Fruit fly (Drosophila melanogaster) whole organism, embryonic: ENCODE results near the gene CG1309.

Experiments used
- Atf6 ChIP-seq: fragments of 200-800 bp; sonication (Bioruptor generic); IDR thresholded peaks from 2 replicates; pipeline ENCODE4 v1.3.6; 2022; ENCODE audit warnings: missing biosample characterization, missing genetic modification characterization
- BEAF-32 ChIP-seq: fragments of 200-800 bp; sonication (Bioruptor generic); optimal IDR thresholded peaks from 3 replicates; lab custom pipeline; 2017; ENCODE audit warnings: missing biosample characterization, missing genetic modification characterization, mild to moderate bottlenecking, moderate library complexity, missing genetic modification reagents
- CG11093 ChIP-seq: fragments of 200-800 bp; sonication (Bioruptor generic); IDR thresholded peaks from 3 replicates; pipeline ENCODE4 v1.3.6; 2022; ENCODE audit warnings: missing biosample characterization, missing genetic modification characterization
- CG12071 ChIP-seq: fragments of 200-800 bp; sonication (Bioruptor generic); optimal IDR thresholded peaks from 3 replicates; lab custom pipeline; 2018; ENCODE audit warnings: missing biosample characterization, mild to moderate bottlenecking, missing genetic modification characterization
- CG12659 ChIP-seq: fragments of 200-800 bp; sonication (Bioruptor generic); optimal IDR thresholded peaks from 3 replicates; lab custom pipeline; 2017; ENCODE audit warnings: mild to moderate bottlenecking, missing biosample characterization, missing genetic modification reagents, missing genetic modification characterization
- CG12744 ChIP-seq: fragments of 200-800 bp; sonication (Bioruptor generic); optimal IDR thresholded peaks from 2 replicates; lab custom pipeline; 2016; ENCODE audit warnings: missing biosample characterization, missing genetic modification characterization
- CG14441 ChIP-seq: fragments of 200-800 bp; sonication (Bioruptor generic); IDR thresholded peaks from 2 replicates; pipeline ENCODE4 v1.3.6; 2022; ENCODE audit warnings: missing biosample characterization, missing genetic modification characterization
- CG14860 ChIP-seq: fragments of 200-800 bp; sonication (Bioruptor generic); IDR thresholded peaks from 3 replicates; pipeline ENCODE4 v1.3.6; 2022; ENCODE audit warnings: missing biosample characterization, missing genetic modification characterization; ENCODE audit not compliant: partially characterized antibody
- CG1602 ChIP-seq: fragments of 200-800 bp; sonication (Bioruptor generic); optimal IDR thresholded peaks from 3 replicates; lab custom pipeline; 2016; ENCODE audit warnings: missing biosample characterization, missing genetic modification characterization
- CG16815 ChIP-seq: fragments of 200-800 bp; sonication (Bioruptor generic); optimal IDR thresholded peaks from 3 replicates; lab custom pipeline; 2017; ENCODE audit warnings: missing biosample characterization, mild to moderate bottlenecking, missing genetic modification characterization
- CG17359 ChIP-seq: fragments of 200-800 bp; sonication (Bioruptor generic); optimal IDR thresholded peaks from 3 replicates; lab custom pipeline; 2018; ENCODE audit warnings: missing biosample characterization, mild to moderate bottlenecking, missing genetic modification characterization, moderate library complexity
- CG17829 ChIP-seq: fragments of 200-800 bp; optimal IDR thresholded peaks from 2 replicates; lab custom pipeline; 2019; ENCODE audit warnings: missing biosample characterization, mild to moderate bottlenecking, missing genetic modification characterization, moderate library complexity
- CG2129 ChIP-seq: fragments of 200-800 bp; sonication (Bioruptor generic); IDR thresholded peaks from 2 replicates; pipeline ENCODE4 v1.3.6; 2022; ENCODE audit warnings: missing biosample characterization, missing genetic modification characterization; ENCODE audit not compliant: partially characterized antibody
- CG2875 ChIP-seq: fragments of 200-800 bp; sonication (Bioruptor generic); optimal IDR thresholded peaks from 2 replicates; lab custom pipeline; 2017; ENCODE audit warnings: missing biosample characterization, mild to moderate bottlenecking, missing genetic modification characterization, missing genetic modification reagents
- CG31441 ChIP-seq: fragments of 200-800 bp; sonication (Bioruptor generic); IDR thresholded peaks from 2 replicates; pipeline ENCODE4 v1.3.6; 2022; ENCODE audit warnings: missing biosample characterization, missing genetic modification characterization
- CG6175 ChIP-seq: fragments of 200-800 bp; sonication (Bioruptor generic); IDR thresholded peaks from 3 replicates; pipeline ENCODE4 v1.3.6; 2022; ENCODE audit warnings: missing biosample characterization, missing genetic modification characterization
- CG6791 ChIP-seq: fragments of 200-800 bp; sonication (Bioruptor generic); IDR thresholded peaks from 3 replicates; pipeline ENCODE4 v1.3.6; 2022; ENCODE audit warnings: missing biosample characterization, missing genetic modification characterization; ENCODE audit not compliant: partially characterized antibody
- CG7786 ChIP-seq: fragments of 200-800 bp; sonication (Bioruptor generic); optimal IDR thresholded peaks from 2 replicates; lab custom pipeline; 2016; ENCODE audit warnings: missing biosample characterization, missing genetic modification characterization
- CG8388 ChIP-seq: fragments of 200-800 bp; sonication (Bioruptor generic); optimal IDR thresholded peaks from 2 replicates; lab custom pipeline; 2019; ENCODE audit warnings: missing biosample characterization, mild to moderate bottlenecking, missing genetic modification characterization, moderate library complexity
- Chrac-16 ChIP-seq: fragments of 200-800 bp; sonication (Bioruptor generic); optimal IDR thresholded peaks from 3 replicates; lab custom pipeline; 2016; ENCODE audit warnings: missing biosample characterization, missing genetic modification characterization
- D19B ChIP-seq: fragments of 200-800 bp; sonication (Bioruptor generic); optimal IDR thresholded peaks from 2 replicates; lab custom pipeline; 2017; ENCODE audit warnings: missing biosample characterization, mild to moderate bottlenecking, missing genetic modification characterization
- Dfd ChIP-seq, 2 experiments: fragments of >200 bp; optimal IDR thresholded peaks; 2 replicates each; lab custom pipeline; 2017; ENCODE audit warnings: missing biosample characterization in 2 of 2, missing genetic modification characterization in 2 of 2
- Ets97D ChIP-seq: fragments of 200-800 bp; sonication (Bioruptor generic); optimal IDR thresholded peaks from 3 replicates; lab custom pipeline; 2016; ENCODE audit warnings: missing biosample characterization, missing genetic modification characterization
- GATAe ChIP-seq: fragments of 200-800 bp; sonication (Bioruptor generic); conservative IDR thresholded peaks from 2 replicates; pipeline ENCODE4 v1.3.6; 2022; ENCODE audit warnings: missing biosample characterization, missing genetic modification characterization
- Gsc ChIP-seq: fragments of 200-800 bp; sonication (Bioruptor generic); IDR thresholded peaks from 2 replicates; pipeline ENCODE4 v1.3.6; 2022; ENCODE audit warnings: missing biosample characterization, missing genetic modification characterization
- Gug ChIP-seq: fragments of 200-800 bp; sonication (Bioruptor generic); IDR thresholded peaks from 4 replicates; pipeline ENCODE4 v1.3.6; 2022; ENCODE audit warnings: missing biosample characterization, missing genetic modification characterization
- H15 ChIP-seq: fragments of 200-800 bp; sonication (Bioruptor generic); IDR thresholded peaks from 3 replicates; pipeline ENCODE4 v1.3.6; 2022; ENCODE audit warnings: missing biosample characterization, missing genetic modification characterization
- H2.0 ChIP-seq: fragments of 200-800 bp; sonication (Bioruptor generic); IDR thresholded peaks from 2 replicates; pipeline ENCODE4 v1.3.6; 2022; ENCODE audit warnings: missing biosample characterization, missing genetic modification characterization
- HLH54F ChIP-seq: fragments of 200-800 bp; sonication (Bioruptor generic); optimal IDR thresholded peaks from 3 replicates; lab custom pipeline; 2016; ENCODE audit warnings: missing biosample characterization, missing genetic modification characterization
- Hsf ChIP-seq: fragments of 200-800 bp; sonication (Bioruptor generic); optimal IDR thresholded peaks from 3 replicates; lab custom pipeline; 2016; ENCODE audit warnings: missing biosample characterization, missing genetic modification characterization
- Optix ChIP-seq: fragments of 200-800 bp; sonication (Bioruptor generic); IDR thresholded peaks from 3 replicates; pipeline ENCODE4 v1.3.6; 2022; ENCODE audit warnings: missing biosample characterization, missing genetic modification characterization
- PHDP ChIP-seq: fragments of 200-800 bp; sonication (Bioruptor generic); optimal IDR thresholded peaks from 3 replicates; lab custom pipeline; 2018; ENCODE audit warnings: missing biosample characterization, mild to moderate bottlenecking, missing genetic modification characterization, moderate library complexity
- Ptx1 ChIP-seq: fragments of 200-800 bp; sonication (Bioruptor generic); IDR thresholded peaks from 2 replicates; pipeline ENCODE4 v1.3.6; 2022; ENCODE audit warnings: missing biosample characterization, missing genetic modification characterization
- Sry-β ChIP-seq: fragments of 200-800 bp; sonication (Bioruptor generic); optimal IDR thresholded peaks from 2 replicates; lab custom pipeline; 2018; ENCODE audit warnings: missing biosample characterization, mild to moderate bottlenecking, missing genetic modification characterization, moderate library complexity
- Usf ChIP-seq: fragments of 200-800 bp; sonication (Bioruptor generic); optimal IDR thresholded peaks from 2 replicates; lab custom pipeline; 2017; ENCODE audit warnings: missing genotype, missing biosample characterization, missing genetic modification characterization
- amos ChIP-seq: fragments of 200-800 bp; sonication (Bioruptor generic); IDR thresholded peaks from 2 replicates; pipeline ENCODE4 v1.3.6; 2022; ENCODE audit warnings: missing biosample characterization, missing genetic modification characterization; ENCODE audit not compliant: partially characterized antibody
- cg ChIP-seq: fragments of 200-800 bp; sonication (Bioruptor generic); optimal IDR thresholded peaks from 3 replicates; lab custom pipeline; 2019; ENCODE audit warnings: missing biosample characterization, mild to moderate bottlenecking, missing genetic modification characterization, moderate library complexity
- ci ChIP-seq: fragments of 200-800 bp; sonication (Bioruptor generic); IDR thresholded peaks from 3 replicates; pipeline ENCODE4 v1.3.6; 2022; ENCODE audit warnings: missing biosample characterization, missing genetic modification characterization
- crol ChIP-seq: fragments of 200-800 bp; sonication (Bioruptor generic); IDR thresholded peaks from 2 replicates; pipeline ENCODE4 v1.3.6; 2022; ENCODE audit warnings: missing biosample characterization, missing genetic modification characterization
- dpn ChIP-seq, 2 experiments: fragments of 200-800 bp; sonication (Bioruptor generic); optimal IDR thresholded peaks; 3 replicates each; lab custom pipeline; 2016; ENCODE audit warnings: missing biosample characterization in 2 of 2, missing genetic modification characterization in 2 of 2
- gro ChIP-seq: fragments of 200-800 bp; sonication (Bioruptor generic); optimal IDR thresholded peaks from 2 replicates; lab custom pipeline; 2016; ENCODE audit warnings: missing biosample characterization, missing genetic modification characterization
- repo ChIP-seq: fragments of 200-800 bp; sonication (Bioruptor generic); optimal IDR thresholded peaks from 2 replicates; lab custom pipeline; 2016; ENCODE audit warnings: missing biosample characterization, missing genetic modification characterization
- salm ChIP-seq: fragments of 200-800 bp; sonication (Bioruptor generic); optimal IDR thresholded peaks from 2 replicates; lab custom pipeline; 2018; ENCODE audit warnings: missing biosample characterization, mild to moderate bottlenecking, missing genetic modification characterization
- slbo ChIP-seq: fragments of 200-800 bp; sonication (Bioruptor generic); IDR thresholded peaks from 2 replicates; pipeline ENCODE4 v1.3.6; 2022; ENCODE audit warnings: missing biosample characterization, missing genetic modification characterization
- sqz ChIP-seq: fragments of 200-800 bp; sonication (Bioruptor generic); optimal IDR thresholded peaks from 3 replicates; lab custom pipeline; 2018; ENCODE audit warnings: missing biosample characterization, mild to moderate bottlenecking, missing genetic modification characterization
- stc ChIP-seq: fragments of 200-800 bp; sonication (Bioruptor generic); IDR thresholded peaks from 2 replicates; pipeline ENCODE4 v1.3.6; 2022; ENCODE audit warnings: missing biosample characterization, missing genetic modification characterization
- tgo ChIP-seq: fragments of 200-800 bp; sonication (Bioruptor generic); IDR thresholded peaks from 3 replicates; pipeline ENCODE4 v1.3.6; 2022; ENCODE audit warnings: missing biosample characterization, missing genetic modification characterization
- tin ChIP-seq: fragments of 200-800 bp; sonication (Bioruptor generic); optimal IDR thresholded peaks from 3 replicates; lab custom pipeline; 2016; ENCODE audit warnings: missing biosample characterization, missing genetic modification characterization
- twi ChIP-seq: fragments of 200-800 bp; optimal IDR thresholded peaks from 2 replicates; lab custom pipeline; 2019; ENCODE audit warnings: missing biosample characterization, mild to moderate bottlenecking, missing genetic modification characterization, moderate library complexity
- unc-4 ChIP-seq: fragments of 200-800 bp; sonication (Bioruptor generic); IDR thresholded peaks from 2 replicates; pipeline ENCODE4 v1.3.6; 2022; ENCODE audit warnings: missing biosample characterization, missing genetic modification characterization; ENCODE audit not compliant: partially characterized antibody
- zfh1 ChIP-seq: fragments of 200-800 bp; sonication (Bioruptor generic); IDR thresholded peaks from 3 replicates; pipeline ENCODE4 v1.3.6; 2022; ENCODE audit warnings: missing biosample characterization, missing genetic modification characterization

The CG1309 gene

dm6 chr3L:4231401-4232014 is 27.7 kb upstream of the CG1309 start (continued):
- no peak for TF ChIP-seq Ets97D (GFP tag; lab: Kevin White, UChicago)
- TF ChIP-seq stc (GFP tag; lab: Robert Waterston, UW), result no peak
- no peak for TF ChIP-seq unc-4 (GFP tag; lab: Robert Waterston, UW)
- no peak for TF ChIP-seq CG14860
- 0 out of 3 replicates have a peak, but pooled peaks have one; percentile 21 for TF ChIP-seq ci (GFP tag; lab: Robert Waterston, UW)
- no peak for TF ChIP-seq CG16815 (GFP tag; lab: Kevin White, UChicago)
- TF ChIP-seq CG31441 (GFP tag; lab: Robert Waterston, UW), result no peak
- no peak for TF ChIP-seq CG1602 (GFP tag; lab: Kevin White, UChicago)
- TF ChIP-seq H15 (GFP tag; lab: Robert Waterston, UW), result no peak
- no peak for TF ChIP-seq Chrac-16 (GFP tag; lab: Kevin White, UChicago)
- TF ChIP-seq CG12659 (GFP tag; lab: Kevin White, UChicago), result no peak
- TF ChIP-seq repo, result no peak
- no peak for TF ChIP-seq BEAF-32
- TF ChIP-seq CG12744 (GFP tag; lab: Kevin White, UChicago), result no peak
- no peak for TF ChIP-seq CG17829
- TF ChIP-seq sqz (GFP tag; lab: Kevin White, UChicago), result no peak
- no peak for TF ChIP-seq GATAe (GFP tag; lab: Robert Waterston, UW)
- TF ChIP-seq Optix (GFP tag; lab: Robert Waterston, UW), result no peak
- peak; percentile 71 for TF ChIP-seq twi (tag; lab: Kevin White, UChicago)
- no peak for TF ChIP-seq Usf (GFP tag; lab: Kevin White, UChicago)
- TF ChIP-seq CG12071 (GFP tag; lab: Kevin White, UChicago), result no peak
- no peak for TF ChIP-seq Gug
- no peak for TF ChIP-seq dpn (GFP tag; optimal IDR thresholded peaks at IDR 0.05; lab: Kevin White, UChicago)
- TF ChIP-seq gro, result no peak
- TF ChIP-seq zfh1, result no peak
- no peak for TF ChIP-seq amos
- no peak for TF ChIP-seq CG17359
- TF ChIP-seq CG6175 (GFP tag; lab: Robert Waterston, UW), result no peak
- TF ChIP-seq HLH54F (GFP tag; lab: Kevin White, UChicago), result no peak
- TF ChIP-seq tgo (GFP tag; lab: Robert Waterston, UW), result no peak
- TF ChIP-seq Hsf (GFP tag; lab: Kevin White, UChicago), result no peak
- TF ChIP-seq CG2875 (GFP tag; lab: Kevin White, UChicago), result no peak
- peak; percentile 21; the same call in 1 of the 2 replicates for TF ChIP-seq crol
- no peak for TF ChIP-seq Sry-β
- TF ChIP-seq CG8388 (GFP tag; lab: Kevin White, UChicago), result no peak
- no peak for TF ChIP-seq Dfd (GFP tag; optimal IDR thresholded peaks at IDR 0.05; lab: Kevin White, UChicago)
- TF ChIP-seq tin (GFP tag; lab: Kevin White, UChicago), result no peak
- TF ChIP-seq salm, result no peak
- no peak for TF ChIP-seq CG11093 (GFP tag; lab: Robert Waterston, UW)
- 0 out of 2 replicates have a peak, but pooled peaks have one; percentile 5 for TF ChIP-seq CG14441 (GFP tag; lab: Robert Waterston, UW)
- no peak for TF ChIP-seq H2.0 (GFP tag; lab: Robert Waterston, UW)
- TF ChIP-seq PHDP (tag; lab: Kevin White, UChicago), result no peak
- TF ChIP-seq Atf6 (GFP tag; lab: Robert Waterston, UW), result no peak
- TF ChIP-seq D19B, result no peak
- TF ChIP-seq slbo, result no peak
- no peak for TF ChIP-seq CG2129 (GFP tag; lab: Robert Waterston, UW)
- no peak for TF ChIP-seq Ptx1 (GFP tag; lab: Robert Waterston, UW)
- TF ChIP-seq cg, result peak; percentile 36
- no peak for TF ChIP-seq Gsc (GFP tag; lab: Robert Waterston, UW)
- TF ChIP-seq CG6791 (GFP tag; lab: Robert Waterston, UW), result no peak
- TF ChIP-seq CG7786 (GFP tag; lab: Kevin White, UChicago), result no peak
